Fruit fly (Drosophila melanogaster) whole organism, prepupa: ENCODE measurements around the gene CG6951.

ENCODE experiments used
- CG10631 ChIP-seq: fragments of 200-800 bp; sonication (Bioruptor generic); optimal IDR thresholded peaks from 2 replicates; lab custom pipeline; 2016; ENCODE audit warnings: missing biosample characterization, missing genetic modification characterization
- CG11762 ChIP-seq: fragments of 200-800 bp; sonication (Bioruptor generic); optimal IDR thresholded peaks from 3 replicates; lab custom pipeline; 2016; ENCODE audit warnings: missing biosample characterization, missing genetic modification characterization; ENCODE audit not compliant: insufficient read depth
- CG11902 ChIP-seq: fragments of 200-800 bp; sonication (Bioruptor generic); optimal IDR thresholded peaks from 3 replicates; lab custom pipeline; 2016; ENCODE audit warnings: missing biosample characterization, missing genetic modification characterization
- CG15336 ChIP-seq: fragments of 200-800 bp; sonication (Bioruptor generic); IDR thresholded peaks from 2 replicates; pipeline ENCODE4 v1.3.6; 2022; ENCODE audit warnings: missing biosample characterization, missing genetic modification characterization
- CG1621 ChIP-seq: fragments of 200-800 bp; sonication (Bioruptor generic); optimal IDR thresholded peaks from 3 replicates; lab custom pipeline; 2018; ENCODE audit warnings: missing biosample characterization, mild to moderate bottlenecking, missing genetic modification characterization
- CG3032 ChIP-seq: fragments of 200-800 bp; optimal IDR thresholded peaks from 2 replicates; lab custom pipeline; 2019; ENCODE audit warnings: missing biosample characterization, mild to moderate bottlenecking, missing genetic modification characterization, moderate library complexity
- CG31627 ChIP-seq: fragments of 200-800 bp; sonication (Bioruptor generic); optimal IDR thresholded peaks from 3 replicates; lab custom pipeline; 2016; ENCODE audit warnings: missing biosample characterization, missing genetic modification characterization
- CG32006 ChIP-seq: fragments of 200-800 bp; sonication (Bioruptor generic); optimal IDR thresholded peaks from 3 replicates; lab custom pipeline; 2017; ENCODE audit warnings: missing biosample characterization, mild to moderate bottlenecking, missing genetic modification characterization
- CG34406 ChIP-seq: fragments of 200-800 bp; sonication (Bioruptor generic); optimal IDR thresholded peaks from 3 replicates; lab custom pipeline; 2016; ENCODE audit warnings: missing biosample characterization, missing genetic modification characterization
- CG3919 ChIP-seq: fragments of 200-800 bp; sonication (Bioruptor generic); optimal IDR thresholded peaks from 3 replicates; lab custom pipeline; 2016; ENCODE audit warnings: missing biosample characterization, missing genetic modification characterization
- CG4318 ChIP-seq: fragments of 200-800 bp; sonication (Bioruptor generic); optimal IDR thresholded peaks from 3 replicates; lab custom pipeline; 2017; ENCODE audit warnings: missing biosample characterization, mild to moderate bottlenecking, missing genetic modification characterization
- CG6163 ChIP-seq: fragments of 200-800 bp; sonication (Bioruptor generic); IDR thresholded peaks from 3 replicates; pipeline ENCODE4 v1.3.6; 2022; ENCODE audit warnings: missing biosample characterization, missing genetic modification characterization
- CG7368 ChIP-seq: fragments of 200-800 bp; sonication (Bioruptor generic); optimal IDR thresholded peaks from 3 replicates; lab custom pipeline; 2016; ENCODE audit warnings: missing biosample characterization, missing genetic modification characterization
- CG8119 ChIP-seq: fragments of 200-800 bp; sonication (Bioruptor generic); IDR thresholded peaks from 3 replicates; pipeline ENCODE4 v1.3.6; 2022; ENCODE audit warnings: missing biosample characterization, missing genetic modification characterization
- CG8632 ChIP-seq: fragments of 200-800 bp; sonication (Bioruptor generic); optimal IDR thresholded peaks from 3 replicates; lab custom pipeline; 2016; ENCODE audit warnings: missing biosample characterization, missing genetic modification characterization
- CG9139 ChIP-seq: fragments of 200-800 bp; sonication (Bioruptor generic); optimal IDR thresholded peaks from 3 replicates; lab custom pipeline; 2017; ENCODE audit warnings: missing biosample characterization, mild to moderate bottlenecking, missing genetic modification characterization
- Eip75B ChIP-seq: fragments of 200-800 bp; sonication (Bioruptor generic); optimal IDR thresholded peaks from 3 replicates; lab custom pipeline; 2016; ENCODE audit warnings: missing biosample characterization, missing genetic modification characterization
- Eip78C ChIP-seq: fragments of 200-800 bp; sonication (Bioruptor generic); peaks from one replicate; lab custom pipeline; 2016; ENCODE audit warnings: missing biosample characterization, missing genetic modification characterization
- Eip93F ChIP-seq: fragments of 200-800 bp; sonication (Bioruptor generic); optimal IDR thresholded peaks from 2 replicates; lab custom pipeline; 2016; ENCODE audit warnings: missing biosample characterization, mild to moderate bottlenecking, missing genetic modification characterization
- Ets21C ChIP-seq: fragments of 200-800 bp; sonication (Bioruptor generic); optimal IDR thresholded peaks from 3 replicates; lab custom pipeline; 2016; ENCODE audit warnings: missing biosample characterization, missing genetic modification characterization
- Ets96B ChIP-seq: fragments of 200-800 bp; optimal IDR thresholded peaks from 2 replicates; lab custom pipeline; 2019; ENCODE audit warnings: missing biosample characterization, mild to moderate bottlenecking, missing genetic modification characterization, moderate library complexity
- Gug ChIP-seq: fragments of 200-800 bp; sonication (Bioruptor generic); IDR thresholded peaks from 2 replicates; pipeline ENCODE4 v1.3.6; 2022; ENCODE audit warnings: missing biosample characterization, missing genetic modification characterization
- Hr38 ChIP-seq: sonication (Bioruptor generic); optimal IDR thresholded peaks from 2 replicates; lab custom pipeline; 2016; ENCODE audit warnings: missing biosample characterization, missing genetic modification characterization
- Hr39 ChIP-seq: fragments of 200-800 bp; sonication (Bioruptor generic); optimal IDR thresholded peaks from 2 replicates; lab custom pipeline; 2016; ENCODE audit warnings: missing biosample characterization, missing genetic modification characterization
- Hr4 ChIP-seq: fragments of 200-800 bp; sonication (Bioruptor generic); optimal IDR thresholded peaks from 3 replicates; lab custom pipeline; 2016; ENCODE audit warnings: missing biosample characterization, missing genetic modification characterization
- Lpt ChIP-seq: fragments of 200-800 bp; sonication (Bioruptor generic); optimal IDR thresholded peaks from 3 replicates; lab custom pipeline; 2016; ENCODE audit warnings: missing biosample characterization, missing genetic modification characterization
- Met ChIP-seq: fragments of 200-800 bp; sonication (Bioruptor generic); optimal IDR thresholded peaks from 3 replicates; lab custom pipeline; 2016; ENCODE audit warnings: missing biosample characterization, missing genetic modification characterization
- OdsH ChIP-seq: fragments of 200-800 bp; sonication (Bioruptor generic); optimal IDR thresholded peaks from 3 replicates; lab custom pipeline; 2016; ENCODE audit warnings: missing biosample characterization, missing genetic modification characterization
- Smox ChIP-seq: fragments of 200-800 bp; sonication (Bioruptor generic); optimal IDR thresholded peaks from 3 replicates; lab custom pipeline; 2016; ENCODE audit warnings: missing biosample characterization, missing genetic modification characterization
- Sox102F ChIP-seq: fragments of 200-800 bp; sonication (Bioruptor generic); optimal IDR thresholded peaks from 2 replicates; lab custom pipeline; 2016; ENCODE audit warnings: missing biosample characterization, mild to moderate bottlenecking, missing genetic modification characterization
- Sox14 ChIP-seq: fragments of 200-800 bp; sonication (Bioruptor generic); optimal IDR thresholded peaks from 3 replicates; lab custom pipeline; 2016; ENCODE audit warnings: missing biosample characterization, missing genetic modification characterization
- achi ChIP-seq: fragments of 200-800 bp; sonication (Bioruptor generic); optimal IDR thresholded peaks from 3 replicates; lab custom pipeline; 2016; ENCODE audit warnings: missing biosample characterization, missing genetic modification characterization
- cyc ChIP-seq: fragments of 200-800 bp; sonication (Bioruptor generic); optimal IDR thresholded peaks from 3 replicates; lab custom pipeline; 2016; ENCODE audit warnings: missing biosample characterization, missing genetic modification characterization
- dsx ChIP-seq: fragments of 200-800 bp; optimal IDR thresholded peaks from 3 replicates; lab custom pipeline; 2019; ENCODE audit warnings: missing biosample characterization, mild to moderate bottlenecking, missing genetic modification characterization, moderate library complexity; ENCODE audit not compliant: poor library complexity, severe bottlenecking
- esn ChIP-seq: fragments of 200-800 bp; sonication (Bioruptor generic); optimal IDR thresholded peaks from 2 replicates; lab custom pipeline; 2016; ENCODE audit warnings: missing biosample characterization, mild to moderate bottlenecking, missing genetic modification characterization, moderate library complexity
- fd85E ChIP-seq: fragments of 200-800 bp; sonication (Bioruptor generic); optimal IDR thresholded peaks from 3 replicates; lab custom pipeline; 2016; ENCODE audit warnings: missing biosample characterization, missing genetic modification characterization
- fkh ChIP-seq: fragments of 200-800 bp; sonication (Bioruptor generic); optimal IDR thresholded peaks from 3 replicates; lab custom pipeline; 2017; ENCODE audit warnings: missing biosample characterization, mild to moderate bottlenecking, missing genetic modification characterization, moderate library complexity
- lz ChIP-seq: fragments of 200-800 bp; sonication (Bioruptor generic); optimal IDR thresholded peaks from 3 replicates; lab custom pipeline; 2016; ENCODE audit warnings: missing biosample characterization, missing genetic modification characterization
- net ChIP-seq: fragments of 200-800 bp; sonication (Bioruptor generic); optimal IDR thresholded peaks from 3 replicates; lab custom pipeline; 2016; ENCODE audit warnings: missing biosample characterization, missing genetic modification characterization
- salr ChIP-seq, 2 experiments: fragments of 200-800 bp; sonication (Bioruptor generic); optimal IDR thresholded peaks; 3 replicates each; lab custom pipeline; 2016 to 2018; ENCODE audit warnings: missing biosample characterization in 2 of 2, missing genetic modification characterization in 2 of 2, mild to moderate bottlenecking in 1 of 2
- spab ChIP-seq: fragments of 200-800 bp; sonication (Bioruptor generic); optimal IDR thresholded peaks from 2 replicates; lab custom pipeline; 2017; ENCODE audit warnings: missing biosample characterization, mild to moderate bottlenecking, missing genetic modification characterization, missing genetic modification reagents
- svp ChIP-seq: fragments of 200-800 bp; sonication (Bioruptor generic); peaks from one replicate; lab custom pipeline; 2016; ENCODE audit warnings: missing biosample characterization, missing genetic modification characterization
- topi ChIP-seq: fragments of 200-800 bp; sonication (Bioruptor generic); optimal IDR thresholded peaks from 3 replicates; lab custom pipeline; 2016; ENCODE audit warnings: missing biosample characterization, missing genetic modification characterization
- vri ChIP-seq: fragments of 200-800 bp; sonication (Bioruptor generic); optimal IDR thresholded peaks from 3 replicates; lab custom pipeline; 2016; ENCODE audit warnings: missing biosample characterization, mild to moderate bottlenecking, missing genetic modification characterization

Gene CG6951

dm6 chr3L:20241163-20241970 lies at the start of gene CG6951, which contains the start of gene CG17233:
Gene CG6951 (plus strand): TSS chr3L:20241267.
Gene CG17233 (minus strand): TSS chr3L:20241903.
- TF ChIP-seq Ets96B (tag; lab: Kevin White, UChicago) (no peak), fd85E (GFP tag; lab: Kevin White, UChicago) (no peak), CG8632 (GFP tag; lab: Kevin White, UChicago) (no peak), CG11762 (GFP tag; lab: Kevin White, UChicago) (no peak), fkh (GFP tag; lab: Kevin White, UChicago) (peak; percentile 89), CG34406 (no peak), Hr38 (GFP tag; lab: Kevin White, UChicago) (no peak), CG8119 (GFP tag; lab: Robert Waterston, UW) (no peak)

- no peak for TF ChIP-seq CG8632 (GFP tag; lab: Kevin White, UChicago)
Observed at dm6 chr3L:20191848-20192247, 49.2 kb upstream of the CG6951 start.

- TF ChIP-seq Hr4, result peak; percentile 31
- TF ChIP-seq Smox (GFP tag; lab: Kevin White, UChicago), result peak; percentile 47
- no peak for TF ChIP-seq salr (GFP tag; optimal IDR thresholded peaks at IDR 0.05; lab: Kevin White, UChicago)
- no peak for TF ChIP-seq net
- TF ChIP-seq CG9139, result no peak
- peak; percentile 19 for TF ChIP-seq vri (GFP tag; lab: Kevin White, UChicago)
- TF ChIP-seq spab (GFP tag; lab: Kevin White, UChicago), result no peak
- no peak for TF ChIP-seq CG4318 (GFP tag; lab: Kevin White, UChicago)
- peak; percentile 50 for TF ChIP-seq esn (GFP tag; lab: Kevin White, UChicago)
- no peak for TF ChIP-seq Eip93F
- TF ChIP-seq Ets21C, result no peak
- no peak for TF ChIP-seq CG1621 (tag; lab: Kevin White, UChicago)
- TF ChIP-seq Gug (GFP tag; lab: Robert Waterston, UW), result no peak
- TF ChIP-seq CG34406, result no peak
- no peak for TF ChIP-seq CG6163 (GFP tag; lab: Robert Waterston, UW)
- TF ChIP-seq Met (GFP tag; lab: Kevin White, UChicago), result peak; percentile 40
- TF ChIP-seq fd85E (GFP tag; lab: Kevin White, UChicago), result no peak
- TF ChIP-seq Lpt, result peak; percentile 1
- TF ChIP-seq CG3919, result no peak
- TF ChIP-seq Sox14 (GFP tag; lab: Kevin White, UChicago), result peak; percentile 45
- TF ChIP-seq svp (GFP tag; lab: Kevin White, UChicago), result peak; percentile 78
- TF ChIP-seq topi, result peak; percentile 9
- TF ChIP-seq CG10631 (GFP tag; lab: Kevin White, UChicago), result peak; percentile 31
- TF ChIP-seq CG15336 (GFP tag; lab: Robert Waterston, UW), result no peak
- no peak for TF ChIP-seq CG7368 (GFP tag; lab: Kevin White, UChicago)
- peak; percentile 17 for TF ChIP-seq Hr39 (GFP tag; lab: Kevin White, UChicago)
- TF ChIP-seq Sox102F (GFP tag; lab: Kevin White, UChicago), result peak; percentile 21
- peak; percentile 35 for TF ChIP-seq OdsH (GFP tag; lab: Kevin White, UChicago)
- no peak for TF ChIP-seq CG11902
- TF ChIP-seq cyc (GFP tag; lab: Kevin White, UChicago), result peak; percentile 37
- TF ChIP-seq Eip75B (GFP tag; lab: Kevin White, UChicago), result no peak
- TF ChIP-seq CG32006 (GFP tag; lab: Kevin White, UChicago), result peak; percentile 27
- TF ChIP-seq dsx (GFP tag; lab: Kevin White, UChicago), result no peak
- peak; percentile 40 for TF ChIP-seq CG31627 (GFP tag; lab: Kevin White, UChicago)
- TF ChIP-seq lz, result peak; percentile 8
- TF ChIP-seq achi (GFP tag; lab: Kevin White, UChicago), result peak; percentile 10
- no peak for TF ChIP-seq CG3032 (tag; lab: Kevin White, UChicago)
- TF ChIP-seq Eip78C (GFP tag; lab: Kevin White, UChicago), result peak; percentile 77
- TF ChIP-seq CG8632 (GFP tag; lab: Kevin White, UChicago), result no peak
- peak; percentile 5 for TF ChIP-seq Ets96B (tag; lab: Kevin White, UChicago)
Observed at dm6 chr3L:20192872-20193747, 48.0 kb upstream of the CG6951 start.
